Worm (Caenorhabditis elegans): Measurements from ENCODE around the gene tag-151.

ce11 chrII:4734477-4734876 is 24.4 kb downstream of the tag-151 start:
- TF ChIP-seq ama-1 (optimal IDR thresholded peaks at IDR 0.05): no peak
- TF ChIP-seq lin-39 (tag; optimal IDR thresholded peaks at IDR 0.05): no peak
- TF ChIP-seq ztf-1 (GFP tag; conservative IDR thresholded peaks at IDR 0.05): no peak
- TF ChIP-seq skn-1 (tag; optimal IDR thresholded peaks at IDR 0.05): no peak
- TF ChIP-seq unc-39 (tag; optimal IDR thresholded peaks at IDR 0.05): no peak
- no peak for TF ChIP-seq snpc-4 (tag; optimal IDR thresholded peaks at IDR 0.05)
- TF ChIP-seq ceh-82 (tag; optimal IDR thresholded peaks at IDR 0.05): no peak
- TF ChIP-seq lsy-2 (tag; optimal IDR thresholded peaks at IDR 0.05): no peak
- no peak for TF ChIP-seq ztf-11 (tag; optimal IDR thresholded peaks at IDR 0.05)
- TF ChIP-seq sma-9 (GFP tag; optimal IDR thresholded peaks at IDR 0.05): no peak
- TF ChIP-seq sma-9 (tag; optimal IDR thresholded peaks at IDR 0.05): no peak
- TF ChIP-seq elt-1 (tag; optimal IDR thresholded peaks at IDR 0.05): no peak
- no peak for TF ChIP-seq R02D3.7 (tag; optimal IDR thresholded peaks at IDR 0.05)
- no peak for TF ChIP-seq sma-3 (GFP tag; optimal IDR thresholded peaks at IDR 0.05)

Data from whole organism, L2 larva.